Worm (Caenorhabditis elegans): ENCODE results near the gene F56C3.3.
"Not testable (repeated sequence)": the region's sequence is repeated elsewhere in the genome, so short reads cannot be mapped to it uniquely, and the experiment has no call there.

DNA sequence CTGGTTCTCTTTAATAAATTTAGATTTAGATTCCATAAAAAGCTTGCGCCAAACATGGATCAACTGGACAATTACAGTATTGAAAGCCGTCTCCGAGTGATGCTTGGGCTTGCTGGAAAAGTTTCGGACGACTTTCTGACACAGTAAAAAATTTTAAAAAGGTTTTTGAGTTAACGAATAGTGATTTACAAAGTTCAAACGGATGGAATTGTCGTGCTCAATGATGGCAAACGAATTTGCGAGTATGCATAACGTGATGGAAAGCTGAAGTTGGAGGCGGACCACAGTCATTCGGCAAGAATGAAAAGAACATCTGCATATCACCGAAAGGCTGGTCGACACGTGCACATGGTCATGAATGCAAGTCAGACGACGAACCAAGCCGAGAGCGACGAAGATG lies 45.8 kb upstream of the F56C3.3 start, which contains the start of gene ZK402.1:
- not testable (repeated sequence) for TF ChIP-seq dao-5, him-1 (tag; optimal IDR thresholded peaks at IDR 0.05)
